Worm (Caenorhabditis elegans) whole organism, midembryonic: Measurements from ENCODE around the gene cat-4.

Experiments
- cog-1 ChIP-seq: sonication (generic microtip); optimal IDR thresholded peaks from 2 replicates; lab custom pipeline; 2016; ENCODE audit warnings: missing genetic modification characterization, missing compliant biosample characterization
- flt-1 ChIP-seq: fragments of 200-800 bp; sonication (Bioruptor generic); IDR thresholded peaks from 2 replicates; pipeline ENCODE4 v1.3.6; 2022; ENCODE audit warnings: missing genetic modification characterization, missing compliant biosample characterization
- klf-2 ChIP-seq: fragments of 200-800 bp; sonication (Bioruptor generic); conservative IDR thresholded peaks from 2 replicates; pipeline ENCODE4 v1.3.6; 2022; ENCODE audit warnings: missing genetic modification reagents, missing genetic modification characterization, missing compliant biosample characterization
- med-1 ChIP-seq: sonication (generic microtip); optimal IDR thresholded peaks from 2 replicates; lab custom pipeline; 2017; ENCODE audit warnings: missing genetic modification characterization, mild to moderate bottlenecking, missing compliant biosample characterization, antibody characterized with exemption, missing genetic modification reagents; ENCODE audit not compliant: insufficient read depth
- ref-1 ChIP-seq: fragments of 200-800 bp; sonication (Bioruptor generic); conservative IDR thresholded peaks from 2 replicates; pipeline ENCODE4 v1.3.6; 2022; ENCODE audit warnings: missing genetic modification reagents, missing genetic modification characterization, missing compliant biosample characterization
- tab-1 ChIP-seq: fragments of 200-800 bp; sonication (Bioruptor generic); IDR thresholded peaks from 2 replicates; pipeline ENCODE4 v1.3.6; 2022; ENCODE audit warnings: missing genetic modification characterization, missing compliant biosample characterization
- ztf-23 ChIP-seq: fragments of 200-800 bp; sonication (Bioruptor generic); IDR thresholded peaks from 2 replicates; pipeline ENCODE4 v1.3.6; 2022; ENCODE audit warnings: missing genetic modification reagents, missing genetic modification characterization, missing compliant biosample characterization
- ztf-29 ChIP-seq: fragments of 200-800 bp; sonication (Bioruptor generic); IDR thresholded peaks from 2 replicates; pipeline ENCODE4 v1.3.6; 2022; ENCODE audit warnings: missing genetic modification reagents, missing genetic modification characterization, missing compliant biosample characterization

ce11 chrV:10588694-10589093, 24.0 kb downstream of the cat-4 start, which contains the start of gene srg-32:
- TF ChIP-seq flt-1 (GFP tag; lab: Robert Waterston, UW) (no peak), ztf-23 (GFP tag; lab: Robert Waterston, UW) (no peak), klf-2 (GFP tag; lab: Robert Waterston, UW) (no peak), ztf-29 (GFP tag; lab: Robert Waterston, UW) (no peak), cog-1 (tag; lab: Kevin White, UChicago) (no peak), tab-1 (GFP tag; lab: Robert Waterston, UW) (no peak), ref-1 (no peak), med-1 (no peak)
